In genomic region chrV:3194952-3195450, ce11 we compare ENCODE assay signal across 1 worm cellular context.
TF ChIP-seq lines count a peak whose summit lies in the region.

Gene Y73C8B.2 (minus strand): TSS chrV:3195002.

TF ChIP-seq in whole organism, L1 larva, 84 proteins besides CTCF, POLR2A, EP300 and RAD21 (continued from another document):
- TF ChIP-seq ceh-88 (GFP tag; IDR thresholded peaks at IDR 0.05; lab: Robert Waterston, UW) (no peak), Y116A8C.19 (tag; optimal IDR thresholded peaks at IDR 0.05; lab: Kevin White, UChicago; ENCODE audit: borderline replicate concordance) (no peak), C16A3.4 (tag; optimal IDR thresholded peaks at IDR 0.05; lab: Kevin White, UChicago) (peak; percentile 22), mep-1 (tag; optimal IDR thresholded peaks at IDR 0.05; lab: Kevin White, UChicago) (peak; percentile 45), unc-30 (tag; optimal IDR thresholded peaks at IDR 0.05; lab: Kevin White, UChicago) (no peak)
TF ChIP-seq in whole organism, L1 larva: peak in this region for 17.
